Worm (Caenorhabditis elegans): ENCODE data around the gene plrg-1.

plrg-1 gene

DNA sequence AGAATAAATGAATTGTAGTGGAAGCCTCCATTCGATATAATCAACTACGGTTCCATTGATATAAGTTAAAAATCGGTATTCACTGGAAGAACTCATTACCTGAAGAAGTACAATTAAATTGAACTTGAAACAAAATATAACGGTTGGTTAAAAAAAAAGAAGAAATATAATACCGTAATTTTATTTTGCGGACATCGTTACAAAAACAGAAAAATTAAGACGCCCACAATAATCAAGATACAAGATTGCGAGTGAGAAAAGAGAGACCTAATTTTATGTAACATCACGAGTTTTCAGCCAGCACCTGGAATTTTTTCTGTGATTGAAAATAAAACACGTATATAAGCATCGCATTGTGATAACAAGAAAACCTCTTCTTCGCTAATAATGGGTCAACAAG lies 45.0 kb downstream of the plrg-1 start, which contains the start of gene sre-6:
sre-6 (minus strand) TSS at position 101 of the 400 bp plus-strand sequence.
- TF ChIP-seq mep-1 (tag; optimal IDR thresholded peaks at IDR 0.05): no peak
- no peak for TF ChIP-seq snpc-4 (tag; optimal IDR thresholded peaks at IDR 0.05)
- no peak for TF ChIP-seq bed-3 (GFP tag; optimal IDR thresholded peaks at IDR 0.05)
- no peak for TF ChIP-seq unc-39 (tag; optimal IDR thresholded peaks at IDR 0.05)
- no peak for TF ChIP-seq blmp-1 (tag; optimal IDR thresholded peaks at IDR 0.05)
- no peak for TF ChIP-seq elt-1 (tag; optimal IDR thresholded peaks at IDR 0.05; ENCODE audit: borderline replicate concordance, insufficient read depth)
- TF ChIP-seq nhr-237 (tag; optimal IDR thresholded peaks at IDR 0.05): no peak
- TF ChIP-seq ham-2 (GFP tag; optimal IDR thresholded peaks at IDR 0.05): no peak
- TF ChIP-seq flh-1 (GFP tag; optimal IDR thresholded peaks at IDR 0.05): no peak
- no peak for TF ChIP-seq ceh-39 (tag; optimal IDR thresholded peaks at IDR 0.05)
- TF ChIP-seq sem-2 (GFP tag; optimal IDR thresholded peaks at IDR 0.05): no peak
- no peak for TF ChIP-seq ceh-83 (GFP tag; optimal IDR thresholded peaks at IDR 0.05)
- no peak for TF ChIP-seq lsy-2 (tag; optimal IDR thresholded peaks at IDR 0.05)
- TF ChIP-seq nhr-12 (tag; optimal IDR thresholded peaks at IDR 0.05): no peak
- TF ChIP-seq nhr-28 (tag; optimal IDR thresholded peaks at IDR 0.05): no peak
- no peak for TF ChIP-seq sptf-1 (tag; optimal IDR thresholded peaks at IDR 0.05)
- TF ChIP-seq zip-8 (tag; optimal IDR thresholded peaks at IDR 0.05): no peak
- TF ChIP-seq ztf-11 (tag; optimal IDR thresholded peaks at IDR 0.05): no peak
- no peak for TF ChIP-seq unc-120 (tag; optimal IDR thresholded peaks at IDR 0.05; ENCODE audit: poor library complexity, severe bottlenecking)
- TF ChIP-seq M03D4.4 (tag; optimal IDR thresholded peaks at IDR 0.05): no peak

DNA sequence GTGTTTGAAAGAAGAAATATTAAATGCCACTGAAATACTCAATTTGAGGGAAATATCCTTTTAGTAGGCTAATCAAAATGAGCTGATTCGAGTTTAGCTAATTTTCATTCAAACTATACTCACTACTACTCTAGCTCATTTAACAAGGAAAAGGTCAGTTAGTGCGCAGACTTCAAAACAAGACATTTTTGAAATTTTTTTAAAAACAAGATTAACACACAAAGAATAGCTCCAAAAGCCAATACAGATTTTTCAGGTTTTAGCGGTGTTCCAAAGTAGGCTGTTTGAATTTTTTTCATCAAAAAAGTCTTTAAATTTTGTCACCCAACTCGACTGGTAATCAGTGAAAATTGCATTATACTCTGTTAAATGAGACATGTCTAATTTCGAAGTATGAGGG lies 46.9 kb downstream of the plrg-1 start:
- TF ChIP-seq sem-2 (GFP tag; optimal IDR thresholded peaks at IDR 0.05): no peak
- TF ChIP-seq elt-3 (tag; optimal IDR thresholded peaks at IDR 0.05): no peak
- TF ChIP-seq tbx-8 (GFP tag; optimal IDR thresholded peaks at IDR 0.05): no peak
- TF ChIP-seq unc-120 (tag; optimal IDR thresholded peaks at IDR 0.05; ENCODE audit: poor library complexity, severe bottlenecking): no peak
- no peak for TF ChIP-seq M03D4.4 (tag; optimal IDR thresholded peaks at IDR 0.05)
- TF ChIP-seq nhr-237 (tag; optimal IDR thresholded peaks at IDR 0.05): no peak
- no peak for TF ChIP-seq nhr-2 (tag; optimal IDR thresholded peaks at IDR 0.05)
- TF ChIP-seq nhr-12 (tag; optimal IDR thresholded peaks at IDR 0.05): no peak
- no peak for TF ChIP-seq bed-3 (GFP tag; optimal IDR thresholded peaks at IDR 0.05)
- TF ChIP-seq sptf-1 (tag; optimal IDR thresholded peaks at IDR 0.05): no peak

DNA sequence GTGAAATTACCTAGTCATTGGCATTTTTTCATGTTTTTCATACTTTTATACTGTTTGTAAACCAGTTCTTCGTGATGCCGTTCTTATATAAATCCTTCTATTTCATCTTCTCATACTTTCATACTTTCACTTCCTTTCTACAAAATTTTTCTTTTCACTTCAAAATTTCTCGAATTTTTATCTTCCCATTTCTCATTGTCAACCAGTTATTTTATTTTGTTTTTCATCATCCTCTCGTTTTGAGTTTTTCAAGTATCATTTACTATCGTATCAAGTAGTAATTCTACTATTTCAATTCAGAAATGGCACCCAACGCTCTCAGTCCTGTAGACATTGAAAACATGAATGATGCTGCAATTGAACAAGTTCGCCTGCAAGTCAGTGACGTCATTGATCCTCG lies 49.1 kb downstream of the plrg-1 start, which contains the start of gene F28H7.8:
F28H7.8 (plus strand) TSS at position 301 of the 400 bp plus-strand sequence.
- TF ChIP-seq lin-32 (GFP tag; optimal IDR thresholded peaks at IDR 0.05): no peak
- TF ChIP-seq unc-39 (tag; optimal IDR thresholded peaks at IDR 0.05): no peak
- no peak for TF ChIP-seq pha-4 (tag; optimal IDR thresholded peaks at IDR 0.05)
- TF ChIP-seq drap-1 (GFP tag; optimal IDR thresholded peaks at IDR 0.05): no peak
- TF ChIP-seq nhr-237 (tag; optimal IDR thresholded peaks at IDR 0.05): no peak
- no peak for TF ChIP-seq bed-3 (GFP tag; optimal IDR thresholded peaks at IDR 0.05)
- TF ChIP-seq nhr-76 (tag; optimal IDR thresholded peaks at IDR 0.05): no peak
- TF ChIP-seq blmp-1 (tag; optimal IDR thresholded peaks at IDR 0.05): no peak
- no peak for TF ChIP-seq sptf-1 (tag; optimal IDR thresholded peaks at IDR 0.05)
- TF ChIP-seq ham-2 (GFP tag; optimal IDR thresholded peaks at IDR 0.05): no peak
- no peak for TF ChIP-seq nhr-28 (tag; optimal IDR thresholded peaks at IDR 0.05)
- no peak for TF ChIP-seq nhr-2 (tag; optimal IDR thresholded peaks at IDR 0.05)
- no peak for TF ChIP-seq mep-1 (tag; optimal IDR thresholded peaks at IDR 0.05)
- TF ChIP-seq cnd-1 (tag; optimal IDR thresholded peaks at IDR 0.05): no peak
- TF ChIP-seq elt-1 (tag; optimal IDR thresholded peaks at IDR 0.05; ENCODE audit: borderline replicate concordance, insufficient read depth): no peak
- no peak for TF ChIP-seq unc-62 (GFP tag; optimal IDR thresholded peaks at IDR 0.05)

DNA sequence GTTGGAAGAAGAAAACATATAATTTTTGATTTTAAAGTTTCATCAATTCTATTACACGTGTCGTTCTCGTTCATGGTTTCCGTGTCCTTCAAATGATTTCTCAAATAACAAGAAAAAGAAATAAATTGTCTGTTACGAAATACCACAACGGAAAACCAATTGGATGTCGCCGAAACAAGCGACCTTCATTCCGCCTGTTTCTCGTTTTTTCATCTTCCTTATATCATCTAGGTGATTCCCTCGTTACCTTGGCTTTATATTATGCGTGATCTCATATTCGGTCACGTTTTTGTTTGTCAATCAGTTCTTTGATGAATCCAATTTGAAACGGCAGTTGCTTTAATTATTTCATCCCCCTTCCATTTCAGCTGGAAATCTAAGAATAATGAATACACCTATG lies 50.6 kb downstream of the plrg-1 start:
- TF ChIP-seq mep-1 (tag; optimal IDR thresholded peaks at IDR 0.05) (no peak), zip-8 (tag; optimal IDR thresholded peaks at IDR 0.05) (no peak), flh-1 (GFP tag; optimal IDR thresholded peaks at IDR 0.05) (no peak), ceh-39 (tag; optimal IDR thresholded peaks at IDR 0.05) (no peak), elt-1 (tag; optimal IDR thresholded peaks at IDR 0.05; ENCODE audit: borderline replicate concordance, insufficient read depth) (no peak), lin-32 (GFP tag; optimal IDR thresholded peaks at IDR 0.05) (no peak), snpc-4 (tag; optimal IDR thresholded peaks at IDR 0.05) (no peak), unc-62 (GFP tag; optimal IDR thresholded peaks at IDR 0.05) (no peak), blmp-1 (tag; optimal IDR thresholded peaks at IDR 0.05) (no peak), sptf-1 (tag; optimal IDR thresholded peaks at IDR 0.05) (no peak), drap-1 (GFP tag; optimal IDR thresholded peaks at IDR 0.05) (no peak), hlh-1 (tag; optimal IDR thresholded peaks at IDR 0.05) (no peak), ceh-43 (GFP tag; optimal IDR thresholded peaks at IDR 0.05) (no peak), nhr-76 (tag; optimal IDR thresholded peaks at IDR 0.05) (no peak), bed-3 (GFP tag; optimal IDR thresholded peaks at IDR 0.05) (no peak), lsy-2 (tag; optimal IDR thresholded peaks at IDR 0.05) (no peak), nhr-12 (tag; optimal IDR thresholded peaks at IDR 0.05) (no peak), unc-120 (tag; optimal IDR thresholded peaks at IDR 0.05; ENCODE audit: poor library complexity, severe bottlenecking) (no peak), sem-2 (GFP tag; optimal IDR thresholded peaks at IDR 0.05) (no peak), nhr-237 (tag; optimal IDR thresholded peaks at IDR 0.05) (no peak)
